Worm (Caenorhabditis elegans) whole organism, L1 larva: ENCODE results near the gene col-153.

Source experiments
- C16A3.4 ChIP-seq: fragments of 150-350 bp; optimal IDR thresholded peaks from 2 replicates; lab custom pipeline; 2014; ENCODE audit warnings: missing biosample characterization, missing genetic modification characterization
- Y116A8C.19 ChIP-seq: sonication (generic microtip); optimal IDR thresholded peaks from 2 replicates; lab custom pipeline; 2016; ENCODE audit warnings: missing compliant biosample characterization, missing genetic modification characterization, borderline replicate concordance
- alr-1 ChIP-seq: fragments of 200-800 bp; sonication (Bioruptor generic); optimal IDR thresholded peaks from 2 replicates; lab custom pipeline; 2018; ENCODE audit warnings: borderline replicate concordance, mild to moderate bottlenecking, missing genetic modification characterization, missing compliant biosample characterization
- aly-2 ChIP-seq: fragments of 150-350 bp; optimal IDR thresholded peaks from 2 replicates; lab custom pipeline; 2014; ENCODE audit warnings: missing biosample characterization, missing genetic modification characterization
- ama-1 ChIP-seq: fragments of 150-350 bp; optimal IDR thresholded peaks from 2 replicates; lab custom pipeline; 2014
- blmp-1 ChIP-seq: fragments of 150-350 bp; optimal IDR thresholded peaks from 2 replicates; lab custom pipeline; 2014; ENCODE audit warnings: missing biosample characterization, missing genetic modification characterization
- ceh-8 ChIP-seq: fragments of 200-800 bp; sonication (Bioruptor generic); optimal IDR thresholded peaks from 2 replicates; lab custom pipeline; 2018; ENCODE audit warnings: mild to moderate bottlenecking, missing genetic modification characterization, moderate library complexity, missing compliant biosample characterization
- ceh-82 ChIP-seq, 3 experiments: fragments of 150-350 bp in 1 of 3; sonication (generic microtip) in 2 of 3; optimal IDR thresholded peaks; 2 replicates each; lab custom pipeline; 2014 to 2017; ENCODE audit warnings: missing biosample characterization in 3 of 3, missing genetic modification characterization in 3 of 3
- efl-1 ChIP-seq, 4 experiments: fragments of 150-350 bp; optimal IDR thresholded peaks in 3 of 4; peaks in 1 of 4; 1 replicate in 1 of 4; 2 replicates in 3 of 4; lab custom pipeline; 2014; ENCODE audit warnings: missing biosample characterization in 2 of 4, missing genetic modification characterization in 2 of 4, missing genetic modification reagents in 2 of 4
- efl-3 ChIP-seq: fragments of 200-800 bp; sonication (Bioruptor generic); optimal IDR thresholded peaks from 2 replicates; lab custom pipeline; 2018; ENCODE audit warnings: mild to moderate bottlenecking, missing genetic modification characterization, missing compliant biosample characterization
- elt-2 ChIP-seq: sonication (generic microtip); optimal IDR thresholded peaks from 2 replicates; lab custom pipeline; 2016; ENCODE audit warnings: missing genetic modification characterization, mild to moderate bottlenecking, inconsistent platforms, missing compliant biosample characterization, missing genetic modification reagents
- elt-3 ChIP-seq, 6 experiments: fragments of 150-350 bp in 1 of 6; sonication (generic microtip); optimal IDR thresholded peaks; 2 replicates each; lab custom pipeline; 2017 to 2018; ENCODE audit warnings: missing biosample characterization in 6 of 6, missing genetic modification characterization in 6 of 6, inconsistent platforms in 1 of 6
- grh-1 ChIP-seq: fragments of 200-800 bp; sonication (Bioruptor generic); IDR thresholded peaks from 2 replicates; pipeline ENCODE4 v1.3.6; 2022; ENCODE audit warnings: missing genetic modification reagents, missing genetic modification characterization, missing compliant biosample characterization
- irx-1 ChIP-seq: sonication (generic microtip); optimal IDR thresholded peaks from 2 replicates; lab custom pipeline; 2016; ENCODE audit warnings: missing genetic modification characterization, missing compliant biosample characterization
- lin-15B ChIP-seq: fragments of 150-350 bp; sonication (generic microtip); optimal IDR thresholded peaks from 3 replicates; lab custom pipeline; 2014; ENCODE audit warnings: missing biosample characterization, missing genetic modification characterization
- lin-39 ChIP-seq: fragments of 150-350 bp; optimal IDR thresholded peaks from 2 replicates; lab custom pipeline; 2014; ENCODE audit warnings: missing biosample characterization, missing genetic modification reagents, missing genetic modification characterization
- lsy-2 ChIP-seq, 2 experiments: fragments of 150-350 bp; optimal IDR thresholded peaks; 2 replicates each; lab custom pipeline; 2014; ENCODE audit warnings: missing biosample characterization in 2 of 2, missing genetic modification characterization in 2 of 2
- nhr-11 ChIP-seq: fragments of 150-350 bp; optimal IDR thresholded peaks from 2 replicates; lab custom pipeline; 2014; ENCODE audit warnings: missing biosample characterization, missing genetic modification characterization
- nhr-20 ChIP-seq: sonication (generic microtip); optimal IDR thresholded peaks from 2 replicates; lab custom pipeline; 2016; ENCODE audit warnings: mild to moderate bottlenecking, missing genetic modification characterization, missing compliant biosample characterization
- nhr-237 ChIP-seq: fragments of 150-350 bp; optimal IDR thresholded peaks from 2 replicates; lab custom pipeline; 2014; ENCODE audit warnings: missing biosample characterization, missing genetic modification characterization
- nhr-84 ChIP-seq: sonication (generic microtip); optimal IDR thresholded peaks from 2 replicates; lab custom pipeline; 2017; ENCODE audit warnings: missing biosample characterization, missing genetic modification characterization
- nhr-85 ChIP-seq: sonication (generic microtip); peaks from one replicate; lab custom pipeline; 2016; ENCODE audit warnings: missing genetic modification characterization, inconsistent platforms, missing compliant biosample characterization
- pag-3 ChIP-seq: sonication (generic microtip); optimal IDR thresholded peaks from 2 replicates; lab custom pipeline; 2017; ENCODE audit warnings: missing genetic modification characterization, mild to moderate bottlenecking, missing compliant biosample characterization, antibody characterized with exemption, borderline replicate concordance; ENCODE audit not compliant: insufficient read depth
- rnt-1 ChIP-seq: sonication (generic microtip); optimal IDR thresholded peaks from 2 replicates; lab custom pipeline; 2016; ENCODE audit warnings: mild to moderate bottlenecking, missing genetic modification characterization, moderate library complexity, missing compliant biosample characterization
- skn-1 ChIP-seq: fragments of 150-350 bp; optimal IDR thresholded peaks from 2 replicates; lab custom pipeline; 2014; ENCODE audit warnings: missing biosample characterization, missing genetic modification characterization
- snpc-4 ChIP-seq: fragments of 150-350 bp; optimal IDR thresholded peaks from 2 replicates; lab custom pipeline; 2014; ENCODE audit warnings: missing biosample characterization, missing genetic modification characterization
- sptf-1 ChIP-seq: fragments of 150-350 bp; optimal IDR thresholded peaks from 2 replicates; lab custom pipeline; 2014; ENCODE audit warnings: missing biosample characterization, missing genetic modification characterization
- sup-37 ChIP-seq: fragments of 200-800 bp; sonication (Bioruptor generic); optimal IDR thresholded peaks from 2 replicates; lab custom pipeline; 2018; ENCODE audit warnings: mild to moderate bottlenecking, missing genetic modification characterization, missing compliant biosample characterization
- tlp-1 ChIP-seq: fragments of 150-350 bp; optimal IDR thresholded peaks from 2 replicates; lab custom pipeline; 2014; ENCODE audit warnings: missing biosample characterization, missing genetic modification characterization
- unc-98 ChIP-seq: fragments of 200-800 bp; sonication (Bioruptor generic); IDR thresholded peaks from 2 replicates; pipeline ENCODE4 v1.3.6; 2022; ENCODE audit warnings: missing genetic modification characterization, missing compliant biosample characterization
- vab-15 ChIP-seq: sonication (generic microtip); optimal IDR thresholded peaks from 2 replicates; lab custom pipeline; 2017; ENCODE audit warnings: missing genotype, mild to moderate bottlenecking, missing genetic modification characterization, missing compliant biosample characterization
- xbp-1 ChIP-seq: sonication (generic microtip); optimal IDR thresholded peaks from 2 replicates; lab custom pipeline; 2016; ENCODE audit warnings: missing genetic modification characterization, missing compliant biosample characterization
- zag-1 ChIP-seq: fragments of 150-350 bp; optimal IDR thresholded peaks from 2 replicates; lab custom pipeline; 2014; ENCODE audit warnings: missing biosample characterization, missing genetic modification characterization
- zip-4 ChIP-seq: fragments of 200-800 bp; sonication (Bioruptor generic); optimal IDR thresholded peaks from 2 replicates; lab custom pipeline; 2018; ENCODE audit warnings: mild to moderate bottlenecking, missing genetic modification characterization, moderate library complexity, missing compliant biosample characterization
- ztf-4 ChIP-seq: fragments of 150-350 bp; optimal IDR thresholded peaks from 2 replicates; lab custom pipeline; 2014; ENCODE audit warnings: missing biosample characterization, missing genetic modification characterization

col-153 gene

DNA sequence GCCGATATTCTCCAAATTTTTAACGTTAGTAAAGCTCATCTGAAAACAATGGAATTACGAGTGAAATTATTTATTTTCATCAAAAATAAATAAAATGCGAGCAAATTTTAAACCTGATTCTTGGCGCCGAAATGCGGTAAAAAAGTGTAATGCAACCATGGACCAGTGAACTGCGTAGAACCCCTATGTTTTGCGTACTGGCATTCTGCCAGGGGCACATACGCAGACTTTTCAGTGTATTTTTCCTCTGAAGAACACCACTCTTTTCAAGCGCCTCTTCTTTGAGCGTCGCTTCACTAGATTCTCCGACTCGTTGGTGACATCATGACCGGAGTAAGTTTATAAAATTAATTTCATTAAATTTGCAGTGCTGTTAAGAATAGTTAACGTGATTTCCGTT lies 15.9 kb downstream of the col-153 start, which contains the start of the genes ctf-4 and eef-1G (continued):
- TF ChIP-seq vab-15 (peak; percentile 74), grh-1 (peak; percentile 93), efl-1 (optimal IDR thresholded peaks at IDR 0.05; lab: Kevin White, UChicago) (peak; percentile 96 to 99), efl-1 (GFP tag; optimal IDR thresholded peaks at IDR 0.05 in 1 of 2; lab: Kevin White, UChicago) (peak; percentile 94 to 99), pag-3 (no peak), tlp-1 (tag; lab: Kevin White, UChicago) (no peak), unc-98 (GFP tag; lab: Robert Waterston, UW) (peak; percentile 72), nhr-84 (tag; lab: Kevin White, UChicago) (no peak), skn-1 (tag; lab: Kevin White, UChicago) (peak; percentile 96), lin-15B (tag; lab: Kevin White, UChicago) (peak; percentile 92)

DNA sequence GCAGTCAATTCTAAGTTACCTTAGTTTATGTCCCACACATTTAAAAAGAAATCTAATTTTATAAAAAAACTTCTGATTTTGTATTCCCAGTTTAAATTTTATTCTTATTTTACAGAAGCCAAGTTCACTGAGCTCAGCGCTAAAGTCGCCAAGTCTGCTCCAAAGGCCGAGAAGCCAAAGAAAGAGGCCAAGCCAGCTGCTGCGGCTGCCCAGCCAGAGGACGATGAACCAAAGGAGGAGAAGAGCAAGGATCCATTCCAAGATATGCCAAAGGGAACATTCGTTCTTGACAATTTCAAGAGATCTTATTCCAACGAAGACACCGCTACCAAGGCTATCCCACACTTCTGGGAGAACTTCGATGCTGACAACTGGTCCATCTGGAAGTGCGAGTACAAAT lies 17.3 kb downstream of the col-153 start:
- TF ChIP-seq ama-1 (lab: Kevin White, UChicago) (no peak), efl-1 (optimal IDR thresholded peaks at IDR 0.05; lab: Kevin White, UChicago) (no peak), efl-1 (GFP tag; optimal IDR thresholded peaks at IDR 0.05 in 1 of 2; lab: Kevin White, UChicago) (peak in 1 of 2 experiments; percentile 17), Y116A8C.19 (tag; lab: Kevin White, UChicago) (no peak)

DNA sequence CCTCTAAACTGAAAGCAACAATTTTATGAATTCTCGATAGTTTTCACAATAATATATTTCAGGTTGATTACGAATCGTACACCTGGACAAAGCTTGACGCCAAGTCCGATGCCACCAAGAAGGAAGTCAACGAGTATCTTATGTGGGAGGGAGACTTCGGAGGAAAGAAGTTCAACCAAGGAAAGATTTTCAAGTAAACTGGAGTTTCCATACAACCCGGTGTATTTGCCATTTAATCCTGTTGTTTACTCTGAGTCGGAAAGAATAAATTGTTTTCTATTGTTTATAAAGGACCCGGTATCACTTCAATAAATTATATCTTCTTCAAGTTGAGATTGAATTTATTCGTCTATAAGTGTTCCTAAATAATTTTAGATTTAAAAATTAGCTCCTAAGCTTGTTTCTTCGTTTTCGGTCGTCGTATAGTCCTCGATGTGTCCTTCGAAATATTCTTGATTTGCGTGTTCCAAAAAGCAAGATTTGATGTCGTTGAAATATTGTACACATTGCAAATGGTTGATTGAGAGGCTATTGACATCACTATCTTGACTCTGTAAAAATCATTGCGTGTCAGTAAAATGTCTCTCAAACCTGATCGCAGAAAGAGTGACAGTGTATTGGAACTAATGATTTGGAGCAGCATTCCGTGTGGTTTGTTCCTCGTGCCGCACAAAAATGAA lies 18.1 kb downstream of the col-153 start:
- TF ChIP-seq lsy-2 (tag; optimal IDR thresholded peaks at IDR 0.05; lab: Kevin White, UChicago) (peak in 1 of 2 experiments; percentile 27), zag-1 (tag; lab: Kevin White, UChicago) (no peak), efl-1 (optimal IDR thresholded peaks at IDR 0.05; lab: Kevin White, UChicago) (no peak), efl-1 (GFP tag; optimal IDR thresholded peaks at IDR 0.05 in 1 of 2; lab: Kevin White, UChicago) (peak in 1 of 2 experiments; percentile 24), nhr-85 (tag; lab: Kevin White, UChicago) (peak; percentile 4)
- TF ChIP-seq, all 84 proteins: peak for 3

DNA sequence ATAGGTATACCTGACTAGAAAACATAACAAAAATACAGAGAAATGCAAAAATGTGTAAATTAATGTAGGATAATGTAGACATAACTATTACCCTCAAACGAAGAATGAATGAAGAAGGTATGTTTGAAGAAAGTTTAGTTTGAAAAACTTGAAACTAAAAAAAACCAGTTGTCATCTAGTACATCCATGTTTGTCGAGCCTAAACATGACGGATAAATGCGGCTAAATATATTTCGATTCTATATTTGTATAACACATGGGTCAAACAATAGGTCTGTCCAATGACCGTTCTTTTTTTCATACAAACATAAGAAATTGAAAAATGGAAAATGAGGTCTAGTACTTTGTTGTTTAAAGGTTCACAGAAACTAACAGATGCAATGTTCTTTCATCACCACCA lies 20.5 kb downstream of the col-153 start, which contains the start of gene F17C11.22:
Gene F17C11.22, minus strand, starts transcription at position 101 of the 400 bp plus-strand sequence.
- TF ChIP-seq efl-1 (optimal IDR thresholded peaks at IDR 0.05; lab: Kevin White, UChicago) (no peak), efl-1 (GFP tag; optimal IDR thresholded peaks at IDR 0.05 in 1 of 2; lab: Kevin White, UChicago) (peak in 1 of 2 experiments; percentile 58), zag-1 (tag; lab: Kevin White, UChicago) (no peak), ceh-8 (GFP tag; lab: Kevin White, UChicago) (no peak), nhr-237 (tag; lab: Kevin White, UChicago) (no peak), snpc-4 (tag; lab: Kevin White, UChicago) (no peak)

DNA sequence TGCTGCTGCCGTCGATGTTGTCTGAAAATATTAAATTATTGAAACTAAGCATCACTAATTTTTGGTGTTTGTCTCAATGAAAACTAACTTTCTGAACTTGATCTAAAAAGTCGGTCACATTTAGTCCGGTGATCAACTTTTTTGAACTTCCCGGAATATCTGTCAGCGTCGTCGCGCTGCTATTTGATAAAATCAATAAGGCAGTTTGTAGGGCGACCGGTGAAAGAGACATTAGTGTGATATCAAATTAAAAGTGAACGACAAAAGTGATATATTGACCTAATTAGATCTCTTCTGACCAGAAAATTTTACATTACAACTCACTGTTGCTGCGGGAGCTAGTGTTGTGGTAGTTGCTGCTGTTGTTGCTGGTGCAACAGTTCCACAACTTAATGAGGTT lies 21.3 kb downstream of the col-153 start:
- TF ChIP-seq nhr-85 (tag; lab: Kevin White, UChicago), result peak; percentile 23
- no peak for TF ChIP-seq irx-1 (tag; lab: Kevin White, UChicago)
- TF ChIP-seq nhr-20 (tag; lab: Kevin White, UChicago), result no peak
- TF ChIP-seq pag-3, result no peak
- TF ChIP-seq Y116A8C.19 (tag; lab: Kevin White, UChicago), result no peak
- no peak for TF ChIP-seq ceh-82 (tag; optimal IDR thresholded peaks at IDR 0.05; lab: Kevin White, UChicago)
- no peak for TF ChIP-seq skn-1 (tag; lab: Kevin White, UChicago)
- no peak for TF ChIP-seq C16A3.4 (tag; lab: Kevin White, UChicago)
- TF ChIP-seq sup-37, result no peak
- no peak for TF ChIP-seq elt-2
- TF ChIP-seq ztf-4 (tag; lab: Kevin White, UChicago), result no peak
- no peak for TF ChIP-seq efl-3 (GFP tag; lab: Kevin White, UChicago)
- TF ChIP-seq sptf-1 (tag; lab: Kevin White, UChicago), result no peak
- TF ChIP-seq zip-4 (GFP tag; lab: Kevin White, UChicago), result no peak
- no peak for TF ChIP-seq alr-1 (tag; lab: Kevin White, UChicago)
- TF ChIP-seq rnt-1 (tag; lab: Kevin White, UChicago), result no peak
- TF ChIP-seq elt-3 (tag; optimal IDR thresholded peaks at IDR 0.05; lab: Kevin White, UChicago), result peak in 1 of 6 experiments; percentile 10
- TF ChIP-seq lsy-2 (tag; optimal IDR thresholded peaks at IDR 0.05; lab: Kevin White, UChicago), result no peak
- no peak for TF ChIP-seq lin-39 (tag; lab: Kevin White, UChicago)
- no peak for TF ChIP-seq xbp-1 (tag; lab: Kevin White, UChicago)
- TF ChIP-seq blmp-1, result peak; percentile 90
- TF ChIP-seq nhr-11, result no peak
- TF ChIP-seq ama-1 (lab: Kevin White, UChicago), result no peak
- no peak for TF ChIP-seq aly-2 (tag; lab: Kevin White, UChicago)
